Fruit fly (Drosophila melanogaster): Measurements from ENCODE around the gene cyc.
A peak's percentile ranks its signal among the peaks of the same experiment; 100 is the strongest.

The cyc gene

DNA sequence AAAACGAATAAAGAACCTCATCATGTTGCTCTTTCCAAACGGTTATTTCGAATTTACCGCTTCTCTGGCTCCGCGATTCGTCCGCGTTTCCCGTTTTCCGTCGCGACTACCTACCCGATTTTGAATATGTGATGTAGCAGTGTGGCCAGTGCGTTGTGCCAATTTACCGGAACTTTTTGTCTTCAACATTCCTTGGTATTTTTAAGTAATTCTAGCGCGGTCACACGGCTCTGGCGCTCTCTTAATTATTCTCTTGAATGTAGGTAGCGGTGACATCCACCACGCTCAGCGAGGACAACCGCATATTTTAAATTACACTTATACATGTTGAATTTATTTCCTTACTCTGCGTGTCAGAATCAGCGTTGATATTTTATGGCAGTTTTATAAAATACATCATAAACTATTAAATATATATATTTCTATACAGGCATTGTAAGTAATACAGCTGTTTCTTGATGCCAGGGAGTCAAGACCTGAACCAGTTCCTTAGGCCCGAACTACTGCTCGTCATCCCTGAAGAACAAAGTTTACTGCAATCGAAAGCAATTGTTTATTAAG lies 22.2 kb downstream of the cyc start, which contains the start of the genes CG42637, Gyc76C and SREBP (continued):
- TF ChIP-seq cg (GFP tag; optimal IDR thresholded peaks at IDR 0.05) (peak; percentile 59), Bteb2 (GFP tag; optimal IDR thresholded peaks at IDR 0.05) (no peak), CG10654 (GFP tag; optimal IDR thresholded peaks at IDR 0.05) (no peak), CG13123 (GFP tag; optimal IDR thresholded peaks at IDR 0.05) (no peak), CG18011 (GFP tag; optimal IDR thresholded peaks at IDR 0.05) (no peak), fd102C (GFP tag; optimal IDR thresholded peaks at IDR 0.05) (no peak), CG8944 (GFP tag; optimal IDR thresholded peaks at IDR 0.05) (no peak), zfh1 (GFP tag; IDR thresholded peaks at IDR 0.05) (0 out of 3 replicates have a peak, but pooled peaks have one; percentile 36), gro (GFP tag; optimal IDR thresholded peaks at IDR 0.05) (peak; percentile 19), Xrp1 (GFP tag; IDR thresholded peaks at IDR 0.05) (no peak), CG5245 (GFP tag; optimal IDR thresholded peaks at IDR 0.05) (no peak), CG12299 (tag; optimal IDR thresholded peaks at IDR 0.05) (no peak), Asciz (GFP tag; optimal IDR thresholded peaks at IDR 0.05) (no peak), CG7963 (GFP tag; IDR thresholded peaks at IDR 0.05; ENCODE audit: partially characterized antibody) (no peak), sens-2 (GFP tag; IDR thresholded peaks at IDR 0.05) (no peak), CTCF (GFP tag; optimal IDR thresholded peaks at IDR 0.05) (peak; percentile 75), D (optimal IDR thresholded peaks at IDR 0.05) (no peak), D (GFP tag; optimal IDR thresholded peaks at IDR 0.05) (no peak), CG12744 (GFP tag; optimal IDR thresholded peaks at IDR 0.05) (no peak), pum (GFP tag; optimal IDR thresholded peaks at IDR 0.05) (no peak), CG4617 (GFP tag; optimal IDR thresholded peaks at IDR 0.05; ENCODE audit: borderline replicate concordance) (peak; percentile 38), Elba2 (GFP tag; optimal IDR thresholded peaks at IDR 0.05) (no peak), CG32772 (GFP tag; IDR thresholded peaks at IDR 0.05) (no peak), Dbx (GFP tag; IDR thresholded peaks at IDR 0.05) (peak; percentile 29; the same call in 1 of the 3 replicates), CG2199 (GFP tag; IDR thresholded peaks at IDR 0.05) (no peak), ems (GFP tag; optimal IDR thresholded peaks at IDR 0.05) (no peak), CG4707 (GFP tag; optimal IDR thresholded peaks at IDR 0.05) (no peak), zf30C (GFP tag; optimal IDR thresholded peaks at IDR 0.05) (no peak), luna (GFP tag; optimal IDR thresholded peaks at IDR 0.05) (no peak), gce (GFP tag; IDR thresholded peaks at IDR 0.05) (peak; percentile 11; the same call in 1 of the 3 replicates), crc (GFP tag; optimal IDR thresholded peaks at IDR 0.05) (no peak), zen (tag; optimal IDR thresholded peaks at IDR 0.05) (peak; percentile 67), CG3281 (GFP tag; optimal IDR thresholded peaks at IDR 0.05) (no peak), Doc2 (GFP tag; IDR thresholded peaks at IDR 0.05) (no peak), Hmr (GFP tag; optimal IDR thresholded peaks at IDR 0.05) (peak; percentile 69), CG11723 (GFP tag; optimal IDR thresholded peaks at IDR 0.05) (no peak), eve (GFP tag; optimal IDR thresholded peaks at IDR 0.05) (no peak), run (tag; optimal IDR thresholded peaks at IDR 0.05) (no peak), CG6654 (GFP tag; optimal IDR thresholded peaks at IDR 0.05) (no peak), Lhr (GFP tag; optimal IDR thresholded peaks at IDR 0.05) (peak; percentile 93), CG4404 (GFP tag; IDR thresholded peaks at IDR 0.05) (no peak), Ssrp (tag; optimal IDR thresholded peaks at IDR 0.05) (no peak), Atf6 (GFP tag; IDR thresholded peaks at IDR 0.05) (peak; percentile 4; the same call in 1 of the 2 replicates), Mad (GFP tag; optimal IDR thresholded peaks at IDR 0.05) (no peak), Gsc (GFP tag; IDR thresholded peaks at IDR 0.05) (no peak), bigmax (GFP tag; optimal IDR thresholded peaks at IDR 0.05) (peak; percentile 11), Poxn (GFP tag; IDR thresholded peaks at IDR 0.05) (no peak), Xbp1 (GFP tag; optimal IDR thresholded peaks at IDR 0.05) (no peak), CG3163 (GFP tag; optimal IDR thresholded peaks at IDR 0.05) (peak; percentile 100), chn (GFP tag; optimal IDR thresholded peaks at IDR 0.05) (no peak), Deaf1 (tag; optimal IDR thresholded peaks at IDR 0.05) (peak; percentile 34), CG12155 (GFP tag; optimal IDR thresholded peaks at IDR 0.05) (no peak)
